Worm (Caenorhabditis elegans) whole organism, L4 larva: ENCODE results near the gene Y37A1B.4.

ENCODE experiments used
- R02D3.7 ChIP-seq: fragments of 150-350 bp; sonication (generic microtip); optimal IDR thresholded peaks from 3 replicates; lab custom pipeline; 2014; ENCODE audit warnings: missing biosample characterization, missing genetic modification characterization
- T26A8.4 ChIP-seq: fragments of 200-800 bp; sonication (Bioruptor generic); IDR thresholded peaks from 2 replicates; pipeline ENCODE4 v1.3.6; 2022; ENCODE audit warnings: missing genetic modification characterization, missing compliant biosample characterization
- Y105C5A.15 ChIP-seq: fragments of 200-800 bp; sonication (Bioruptor generic); IDR thresholded peaks from 2 replicates; pipeline ENCODE4 v1.3.6; 2022; ENCODE audit warnings: missing genetic modification characterization, missing compliant biosample characterization
- Y48G9A.11 ChIP-seq: fragments of 200-800 bp; sonication (Bioruptor generic); IDR thresholded peaks from 2 replicates; pipeline ENCODE4 v1.3.6; 2022; ENCODE audit warnings: missing genetic modification reagents, missing genetic modification characterization, missing compliant biosample characterization
- Y5F2A.4 ChIP-seq: fragments of 200-800 bp; sonication (Bioruptor generic); optimal IDR thresholded peaks from 2 replicates; lab custom pipeline; 2018; ENCODE audit warnings: mild to moderate bottlenecking, missing genetic modification characterization, missing compliant biosample characterization
- Y75B8A.6 ChIP-seq: fragments of 200-800 bp; sonication (Bioruptor generic); IDR thresholded peaks from 2 replicates; pipeline ENCODE4 v1.3.6; 2022; ENCODE audit warnings: missing genetic modification reagents, missing genetic modification characterization, missing compliant biosample characterization
- ZK546.5 ChIP-seq, 2 experiments: sonication (generic microtip); optimal IDR thresholded peaks; 2 replicates each; lab custom pipeline; 2017; ENCODE audit warnings: missing biosample characterization in 2 of 2, missing genetic modification characterization in 2 of 2
- aha-1 ChIP-seq: fragments of 150-350 bp; peaks from one replicate; lab custom pipeline; 2014; ENCODE audit warnings: missing biosample characterization, missing genetic modification characterization
- daf-19 ChIP-seq: fragments of 200-800 bp; sonication (Bioruptor generic); conservative IDR thresholded peaks from 2 replicates; pipeline ENCODE4 v1.3.6; 2022; ENCODE audit warnings: missing genetic modification characterization, missing compliant biosample characterization
- daf-8 ChIP-seq: fragments of 200-800 bp; sonication (Bioruptor generic); IDR thresholded peaks from 2 replicates; pipeline ENCODE4 v1.3.6; 2022; ENCODE audit warnings: missing genetic modification characterization, missing compliant biosample characterization
- dmd-9 ChIP-seq: fragments of 200-800 bp; sonication (Bioruptor generic); IDR thresholded peaks from 2 replicates; pipeline ENCODE4 v1.3.6; 2022; ENCODE audit warnings: missing genetic modification reagents, missing genetic modification characterization, missing compliant biosample characterization
- dpl-1 ChIP-seq: fragments of 150-350 bp; optimal IDR thresholded peaks from 2 replicates; lab custom pipeline; 2014; ENCODE audit warnings: missing biosample characterization, missing genetic modification reagents, missing genetic modification characterization
- egl-43 ChIP-seq: fragments of 200-800 bp; sonication (Bioruptor generic); IDR thresholded peaks from 2 replicates; pipeline ENCODE4 v1.3.6; 2022; ENCODE audit warnings: missing genetic modification reagents, missing genetic modification characterization, missing compliant biosample characterization
- fos-1 ChIP-seq: fragments of 150-350 bp; optimal IDR thresholded peaks from 2 replicates; lab custom pipeline; 2014; ENCODE audit warnings: missing biosample characterization, missing genetic modification characterization
- gei-8 ChIP-seq: fragments of 200-800 bp; sonication (Bioruptor generic); optimal IDR thresholded peaks from 2 replicates; lab custom pipeline; 2018; ENCODE audit warnings: mild to moderate bottlenecking, missing genetic modification characterization, missing compliant biosample characterization
- hif-1 ChIP-seq, 2 experiments: sonication (generic microtip); optimal IDR thresholded peaks; 2 replicates each; lab custom pipeline; 2016 to 2017; ENCODE audit warnings: missing compliant biosample characterization in 2 of 2, missing genetic modification characterization in 2 of 2, missing genetic modification reagents in 2 of 2, missing genotype in 2 of 2, mild to moderate bottlenecking in 1 of 2
- jun-1 ChIP-seq: fragments of 150-350 bp; optimal IDR thresholded peaks from 2 replicates; lab custom pipeline; 2014; ENCODE audit warnings: missing biosample characterization, missing genetic modification reagents, missing genetic modification characterization
- lin-29 ChIP-seq: fragments of 200-800 bp; sonication (Bioruptor generic); IDR thresholded peaks from 2 replicates; pipeline ENCODE4 v1.3.6; 2022; ENCODE audit warnings: missing genetic modification reagents, missing genetic modification characterization, missing compliant biosample characterization
- lin-38 ChIP-seq: fragments of 200-800 bp; sonication (Bioruptor generic); IDR thresholded peaks from 2 replicates; pipeline ENCODE4 v1.3.6; 2022; ENCODE audit warnings: missing genetic modification reagents, missing genetic modification characterization, missing compliant biosample characterization
- mep-1 ChIP-seq: fragments of 150-350 bp; sonication (generic microtip); optimal IDR thresholded peaks from 3 replicates; lab custom pipeline; 2014; ENCODE audit warnings: missing biosample characterization, missing genetic modification characterization
- nhr-76 ChIP-seq: fragments of 150-350 bp; optimal IDR thresholded peaks from 2 replicates; lab custom pipeline; 2014; ENCODE audit warnings: missing biosample characterization, missing genetic modification characterization
- pha-4 ChIP-seq, 2 experiments: fragments of 150-350 bp in 1 of 2; fragments of 200-800 bp in 1 of 2; sonication (Bioruptor generic) in 1 of 2; IDR thresholded peaks in 1 of 2; optimal IDR thresholded peaks in 1 of 2; 2 replicates each; pipeline versions ENCODE4 v1.3.6 to Lab custom; 2014 to 2022; ENCODE audit warnings: missing genetic modification characterization in 2 of 2, missing genetic modification reagents in 2 of 2, missing biosample characterization in 1 of 2, missing compliant biosample characterization in 1 of 2
- set-16 ChIP-seq: fragments of 200-800 bp; sonication (Bioruptor generic); IDR thresholded peaks from 2 replicates; pipeline ENCODE4 v1.3.6; 2022; ENCODE audit warnings: missing genetic modification reagents, missing genetic modification characterization, missing compliant biosample characterization
- snpc-1.2 ChIP-seq: fragments of 200-800 bp; sonication (Bioruptor generic); IDR thresholded peaks from 2 replicates; pipeline ENCODE4 v1.3.6; 2022; ENCODE audit warnings: missing genetic modification reagents, missing genetic modification characterization, missing compliant biosample characterization
- spr-1 ChIP-seq: sonication (generic microtip); optimal IDR thresholded peaks from 2 replicates; lab custom pipeline; 2016; ENCODE audit warnings: mild to moderate bottlenecking, missing genetic modification characterization, missing compliant biosample characterization
- spr-3 ChIP-seq: fragments of 200-800 bp; sonication (Bioruptor generic); optimal IDR thresholded peaks from 2 replicates; lab custom pipeline; 2018; ENCODE audit warnings: mild to moderate bottlenecking, missing genetic modification characterization, missing compliant biosample characterization
- tra-1 ChIP-seq: fragments of 200-800 bp; sonication (Bioruptor generic); IDR thresholded peaks from 2 replicates; pipeline ENCODE4 v1.3.6; 2022; ENCODE audit warnings: missing genetic modification reagents, missing genetic modification characterization, missing compliant biosample characterization
- unc-62 ChIP-seq, 3 experiments: fragments of 150-350 bp in 1 of 3; sonication (generic microtip); optimal IDR thresholded peaks in 2 of 3; peaks in 1 of 3; 1 replicate in 1 of 3; 2 replicates in 2 of 3; lab custom pipeline; 2014 to 2017; ENCODE audit warnings: missing biosample characterization in 3 of 3, missing genetic modification characterization in 3 of 3, missing genetic modification reagents in 3 of 3, missing genotype in 1 of 3
- zag-1 ChIP-seq: fragments of 150-350 bp; optimal IDR thresholded peaks from 2 replicates; lab custom pipeline; 2014; ENCODE audit warnings: missing biosample characterization, missing genetic modification characterization
- zfp-2 ChIP-seq: sonication (generic microtip); optimal IDR thresholded peaks from 2 replicates; lab custom pipeline; 2016; ENCODE audit warnings: mild to moderate bottlenecking, missing genetic modification characterization, missing compliant biosample characterization
- ztf-7 ChIP-seq: fragments of 150-350 bp; optimal IDR thresholded peaks from 2 replicates; lab custom pipeline; 2014; ENCODE audit warnings: missing biosample characterization, missing genetic modification characterization

Y37A1B.4 gene

ce11 chrIV:14077135-14077534, 16.6 kb upstream of the Y37A1B.4 start, which contains the start of gene cfp-1:
Gene cfp-1 (plus strand): TSS chrIV:14077435.
- TF ChIP-seq unc-62 (GFP tag; optimal IDR thresholded peaks at IDR 0.05 in 1 of 2; lab: Kevin White, UChicago) = peak in 1 of 2 experiments; percentile 21
- TF ChIP-seq unc-62 (tag; optimal IDR thresholded peaks at IDR 0.05; lab: Kevin White, UChicago) = no peak
- no peak for TF ChIP-seq jun-1 (tag; lab: Kevin White, UChicago)
- no peak for TF ChIP-seq tra-1 (GFP tag; lab: Robert Waterston, UW)

- TF ChIP-seq unc-62 (GFP tag; optimal IDR thresholded peaks at IDR 0.05 in 1 of 2; lab: Kevin White, UChicago) = peak in 1 of 2 experiments; percentile 17
- no peak for TF ChIP-seq unc-62 (tag; optimal IDR thresholded peaks at IDR 0.05; lab: Kevin White, UChicago)
- 0 out of 2 replicates have a peak, but pooled peaks have one; percentile 53 for TF ChIP-seq snpc-1.2 (GFP tag; lab: Robert Waterston, UW)
- TF ChIP-seq zfp-2 (tag; lab: Kevin White, UChicago) = no peak
Measured at ce11 chrIV:14074456-14074855, 13.9 kb upstream of the Y37A1B.4 start.

- TF ChIP-seq R02D3.7 (tag; lab: Kevin White, UChicago) = no peak
- no peak for TF ChIP-seq lin-29 (GFP tag; lab: Robert Waterston, UW)
- TF ChIP-seq egl-43 (GFP tag; lab: Robert Waterston, UW) = no peak
- no peak for TF ChIP-seq spr-1 (tag; lab: Kevin White, UChicago)
- TF ChIP-seq pha-4 (GFP tag; IDR thresholded peaks at IDR 0.05; lab: Robert Waterston, UW) = peak; percentile 28; the same call in 1 of the 2 replicates
- TF ChIP-seq pha-4 (tag; optimal IDR thresholded peaks at IDR 0.05; lab: Kevin White, UChicago) = no peak
- TF ChIP-seq tra-1 (GFP tag; lab: Robert Waterston, UW) = 0 out of 2 replicates have a peak, but pooled peaks have one; percentile 6
- peak; percentile 36 for TF ChIP-seq lin-38
- no peak for TF ChIP-seq Y75B8A.6
- peak; percentile 52 for TF ChIP-seq Y5F2A.4 (GFP tag; lab: Kevin White, UChicago)
- TF ChIP-seq snpc-1.2 (GFP tag; lab: Robert Waterston, UW) = no peak; the same call in 1 of the 2 replicates
- no peak for TF ChIP-seq hif-1 (tag; optimal IDR thresholded peaks at IDR 0.05; lab: Kevin White, UChicago)
- no peak for TF ChIP-seq spr-3 (GFP tag; lab: Kevin White, UChicago)
- 0 out of 2 replicates have a peak, but pooled peaks have one; percentile 12 for TF ChIP-seq Y48G9A.11 (GFP tag; lab: Robert Waterston, UW)
- TF ChIP-seq unc-62 (GFP tag; optimal IDR thresholded peaks at IDR 0.05 in 1 of 2; lab: Kevin White, UChicago) = peak in 1 of 2 experiments; percentile 80
- TF ChIP-seq unc-62 (tag; optimal IDR thresholded peaks at IDR 0.05; lab: Kevin White, UChicago) = no peak
- no peak for TF ChIP-seq daf-8
- TF ChIP-seq set-16 (GFP tag; lab: Robert Waterston, UW) = peak; percentile 84
- no peak for TF ChIP-seq daf-19
- TF ChIP-seq T26A8.4 (GFP tag; lab: Robert Waterston, UW) = peak; percentile 34; the same call in 1 of the 2 replicates
- no peak for TF ChIP-seq aha-1 (tag; lab: Kevin White, UChicago)
- TF ChIP-seq ztf-7 (tag; lab: Kevin White, UChicago) = no peak
- no peak for TF ChIP-seq mep-1
- TF ChIP-seq ZK546.5 (tag; optimal IDR thresholded peaks at IDR 0.05; lab: Kevin White, UChicago) = no peak
- TF ChIP-seq gei-8 (GFP tag; lab: Kevin White, UChicago) = no peak
- TF ChIP-seq fos-1 (tag; lab: Kevin White, UChicago) = no peak
- TF ChIP-seq, all 104 proteins: peak for 8
Measured at ce11 chrIV:14072011-14072649, 11.6 kb upstream of the Y37A1B.4 start.

ce11 chrIV:14071466-14071865, 11.0 kb upstream of the Y37A1B.4 start, which contains the start of gene ccar-1:
Gene ccar-1 (plus strand): TSS chrIV:14071548.
- TF ChIP-seq nhr-76 (tag; lab: Kevin White, UChicago) (no peak), dmd-9 (GFP tag; lab: Robert Waterston, UW) (peak; percentile 59; the same call in 1 of the 2 replicates), unc-62 (GFP tag; optimal IDR thresholded peaks at IDR 0.05 in 1 of 2; lab: Kevin White, UChicago) (no peak), unc-62 (tag; optimal IDR thresholded peaks at IDR 0.05; lab: Kevin White, UChicago) (no peak), Y105C5A.15 (GFP tag; lab: Robert Waterston, UW) (0 out of 2 replicates have a peak, but pooled peaks have one; percentile 62), dpl-1 (no peak), egl-43 (GFP tag; lab: Robert Waterston, UW) (peak; percentile 43; the same call in 1 of the 2 replicates), snpc-1.2 (GFP tag; lab: Robert Waterston, UW) (peak; percentile 60), zag-1 (tag; lab: Kevin White, UChicago) (no peak)
